Fruit fly (Drosophila melanogaster) whole organism, embryonic: ENCODE data around the gene SMC5.

Source experiments
- Aef1 ChIP-seq: fragments of 200-800 bp; sonication (Bioruptor generic); IDR thresholded peaks from 3 replicates; pipeline ENCODE4 v1.3.6; 2022; ENCODE audit warnings: missing biosample characterization, missing genetic modification characterization
- CG10209 ChIP-seq: fragments of 200-800 bp; sonication (Bioruptor generic); optimal IDR thresholded peaks from 3 replicates; lab custom pipeline; 2017; ENCODE audit warnings: missing biosample characterization, mild to moderate bottlenecking, missing genetic modification characterization, missing genetic modification reagents
- CG10543 ChIP-seq: fragments of 200-800 bp; sonication (Bioruptor generic); optimal IDR thresholded peaks from 3 replicates; lab custom pipeline; 2017; ENCODE audit warnings: missing biosample characterization, mild to moderate bottlenecking, missing genetic modification characterization, moderate library complexity
- CG15514 ChIP-seq: fragments of 200-800 bp; sonication (Bioruptor generic); optimal IDR thresholded peaks from 3 replicates; lab custom pipeline; 2017; ENCODE audit warnings: missing biosample characterization, missing genetic modification characterization, mild to moderate bottlenecking, moderate library complexity, missing genetic modification reagents
- CG17186 ChIP-seq: fragments of 200-800 bp; sonication (Bioruptor generic); optimal IDR thresholded peaks from 3 replicates; lab custom pipeline; 2017; ENCODE audit warnings: missing biosample characterization, missing genetic modification reagents, missing genetic modification characterization
- CG17385 ChIP-seq: fragments of 200-800 bp; sonication (Bioruptor generic); optimal IDR thresholded peaks from 3 replicates; lab custom pipeline; 2018; ENCODE audit warnings: missing biosample characterization, mild to moderate bottlenecking, missing genetic modification characterization
- CG1792 ChIP-seq: fragments of 200-800 bp; sonication (Bioruptor generic); optimal IDR thresholded peaks from 2 replicates; lab custom pipeline; 2016; ENCODE audit warnings: missing biosample characterization, missing genetic modification characterization
- CG2116 ChIP-seq: fragments of 200-800 bp; sonication (Bioruptor generic); optimal IDR thresholded peaks from 3 replicates; lab custom pipeline; 2018; ENCODE audit warnings: missing biosample characterization, mild to moderate bottlenecking, missing genetic modification characterization
- CG32767 ChIP-seq: fragments of 200-800 bp; sonication (Bioruptor generic); IDR thresholded peaks from 2 replicates; pipeline ENCODE4 v1.3.6; 2022; ENCODE audit warnings: missing biosample characterization, missing genetic modification characterization
- CG33213 ChIP-seq: fragments of 200-800 bp; sonication (Bioruptor generic); optimal IDR thresholded peaks from 3 replicates; lab custom pipeline; 2016; ENCODE audit warnings: missing biosample characterization, missing genetic modification characterization
- CG42726 ChIP-seq: fragments of 200-800 bp; sonication (Bioruptor generic); IDR thresholded peaks from 2 replicates; pipeline ENCODE4 v1.3.6; 2022; ENCODE audit warnings: missing biosample characterization, missing genetic modification characterization; ENCODE audit not compliant: partially characterized antibody
- CG4707 ChIP-seq: fragments of 200-800 bp; sonication (Bioruptor generic); optimal IDR thresholded peaks from 2 replicates; lab custom pipeline; 2018; ENCODE audit warnings: missing biosample characterization, mild to moderate bottlenecking, missing genetic modification characterization, moderate library complexity
- CG6254 ChIP-seq: fragments of 200-800 bp; sonication (Bioruptor generic); optimal IDR thresholded peaks from 3 replicates; lab custom pipeline; 2017; ENCODE audit warnings: mild to moderate bottlenecking, missing biosample characterization, missing genetic modification reagents, missing genetic modification characterization
- CG8089 ChIP-seq: fragments of 200-800 bp; sonication (Bioruptor generic); optimal IDR thresholded peaks from 3 replicates; lab custom pipeline; 2016; ENCODE audit warnings: missing biosample characterization, missing genetic modification characterization
- Dref ChIP-seq: fragments of 200-800 bp; sonication (Bioruptor generic); IDR thresholded peaks from 2 replicates; pipeline ENCODE4 v1.3.6; 2022; ENCODE audit warnings: missing biosample characterization, missing genetic modification characterization
- GATAe ChIP-seq: fragments of 200-800 bp; sonication (Bioruptor generic); conservative IDR thresholded peaks from 2 replicates; pipeline ENCODE4 v1.3.6; 2022; ENCODE audit warnings: missing biosample characterization, missing genetic modification characterization
- Hsf ChIP-seq: fragments of 200-800 bp; sonication (Bioruptor generic); optimal IDR thresholded peaks from 3 replicates; lab custom pipeline; 2016; ENCODE audit warnings: missing biosample characterization, missing genetic modification characterization
- Lhr ChIP-seq: fragments of 200-800 bp; sonication (Bioruptor generic); optimal IDR thresholded peaks from 3 replicates; lab custom pipeline; 2017; ENCODE audit warnings: mild to moderate bottlenecking, missing biosample characterization, missing genetic modification reagents, missing genetic modification characterization
- Nf-YB ChIP-seq: fragments of 200-800 bp; sonication (Bioruptor generic); optimal IDR thresholded peaks from 3 replicates; lab custom pipeline; 2019; ENCODE audit warnings: missing biosample characterization, mild to moderate bottlenecking, missing genetic modification characterization, moderate library complexity
- Sry-β ChIP-seq: fragments of 200-800 bp; sonication (Bioruptor generic); optimal IDR thresholded peaks from 2 replicates; lab custom pipeline; 2018; ENCODE audit warnings: missing biosample characterization, mild to moderate bottlenecking, missing genetic modification characterization, moderate library complexity
- ara ChIP-seq: fragments of 200-800 bp; sonication (Bioruptor generic); IDR thresholded peaks from 2 replicates; pipeline ENCODE4 v1.3.6; 2022; ENCODE audit warnings: missing biosample characterization, missing genetic modification characterization
- ash1 ChIP-seq: fragments of 200-800 bp; sonication (Bioruptor generic); optimal IDR thresholded peaks from 2 replicates; lab custom pipeline; 2018; ENCODE audit warnings: missing biosample characterization, mild to moderate bottlenecking, missing genetic modification characterization
- bbx ChIP-seq: fragments of 200-800 bp; sonication (Bioruptor generic); IDR thresholded peaks from 2 replicates; pipeline ENCODE4 v1.3.6; 2022; ENCODE audit warnings: missing biosample characterization, missing genetic modification characterization; ENCODE audit not compliant: partially characterized antibody
- bigmax ChIP-seq: fragments of 200-800 bp; sonication (Bioruptor generic); optimal IDR thresholded peaks from 2 replicates; lab custom pipeline; 2018; ENCODE audit warnings: missing biosample characterization, mild to moderate bottlenecking, missing genetic modification characterization
- chinmo ChIP-seq: fragments of 200-800 bp; sonication (Bioruptor generic); IDR thresholded peaks from 4 replicates; pipeline ENCODE4 v1.3.6; 2022; ENCODE audit warnings: missing biosample characterization, missing genetic modification characterization; ENCODE audit not compliant: partially characterized antibody
- chm ChIP-seq: fragments of 200-800 bp; sonication (Bioruptor generic); IDR thresholded peaks from 2 replicates; pipeline ENCODE4 v1.3.6; 2022; ENCODE audit warnings: missing biosample characterization, missing genetic modification characterization
- crc ChIP-seq: fragments of 200-800 bp; sonication (Bioruptor generic); optimal IDR thresholded peaks from 2 replicates; lab custom pipeline; 2016; ENCODE audit warnings: missing biosample characterization, missing genetic modification characterization
- dpn ChIP-seq, 2 experiments: fragments of 200-800 bp; sonication (Bioruptor generic); optimal IDR thresholded peaks; 3 replicates each; lab custom pipeline; 2016; ENCODE audit warnings: missing biosample characterization in 2 of 2, missing genetic modification characterization in 2 of 2
- fd102C ChIP-seq: fragments of 200-800 bp; sonication (Bioruptor generic); optimal IDR thresholded peaks from 2 replicates; lab custom pipeline; 2018; ENCODE audit warnings: missing biosample characterization, mild to moderate bottlenecking, missing genetic modification characterization, moderate library complexity
- fd3F ChIP-seq: fragments of 200-800 bp; sonication (Bioruptor generic); optimal IDR thresholded peaks from 2 replicates; lab custom pipeline; 2018; ENCODE audit warnings: missing biosample characterization, mild to moderate bottlenecking, missing genetic modification characterization, moderate library complexity
- gfzf ChIP-seq: fragments of 200-800 bp; sonication (Bioruptor generic); optimal IDR thresholded peaks from 2 replicates; lab custom pipeline; 2016; ENCODE audit warnings: missing biosample characterization, mild to moderate bottlenecking, missing genetic modification characterization, moderate library complexity
- hb ChIP-seq: fragments of 200-800 bp; sonication (Bioruptor generic); IDR thresholded peaks from 3 replicates; pipeline ENCODE4 v1.3.6; 2022; ENCODE audit warnings: missing biosample characterization, missing genetic modification characterization; ENCODE audit not compliant: partially characterized antibody
- kay ChIP-seq: fragments of 200-800 bp; sonication (Bioruptor generic); optimal IDR thresholded peaks from 2 replicates; lab custom pipeline; 2016; ENCODE audit warnings: missing biosample characterization, missing genetic modification characterization
- lola ChIP-seq, 3 experiments: fragments of >200 bp in 2 of 3; fragments of 200-800 bp in 1 of 3; sonication (Bioruptor generic) in 1 of 3; optimal IDR thresholded peaks; 2 replicates each; lab custom pipeline; 2017 to 2019; ENCODE audit warnings: missing biosample characterization in 3 of 3, missing genetic modification characterization in 3 of 3, mild to moderate bottlenecking in 1 of 3, moderate library complexity in 1 of 3
- nom ChIP-seq: fragments of 200-800 bp; sonication (Bioruptor generic); optimal IDR thresholded peaks from 2 replicates; lab custom pipeline; 2017; ENCODE audit warnings: missing biosample characterization, missing genetic modification characterization, mild to moderate bottlenecking, moderate library complexity, missing genetic modification reagents
- psq ChIP-seq: fragments of 200-800 bp; sonication (Bioruptor generic); optimal IDR thresholded peaks from 2 replicates; lab custom pipeline; 2017; ENCODE audit warnings: missing biosample characterization, missing genetic modification characterization
- pzg ChIP-seq: fragments of 200-800 bp; sonication (Bioruptor generic); optimal IDR thresholded peaks from 3 replicates; lab custom pipeline; 2018; ENCODE audit warnings: missing biosample characterization, mild to moderate bottlenecking, missing genetic modification characterization, moderate library complexity
- ranshi ChIP-seq: fragments of 200-800 bp; sonication (Bioruptor generic); IDR thresholded peaks from 2 replicates; pipeline ENCODE4 v1.3.6; 2022; ENCODE audit warnings: missing biosample characterization, missing genetic modification characterization
- repo ChIP-seq: fragments of 200-800 bp; sonication (Bioruptor generic); optimal IDR thresholded peaks from 2 replicates; lab custom pipeline; 2016; ENCODE audit warnings: missing biosample characterization, missing genetic modification characterization
- sc ChIP-seq, 3 experiments: fragments of >200 bp in 2 of 3; fragments of 200-800 bp in 1 of 3; sonication (Bioruptor generic) in 1 of 3; optimal IDR thresholded peaks; 2 replicates in 2 of 3; 3 replicates in 1 of 3; lab custom pipeline; 2017; ENCODE audit warnings: mild to moderate bottlenecking in 1 of 3, missing biosample characterization in 1 of 3, missing genetic modification characterization in 1 of 3, missing genetic modification reagents in 1 of 3
- scrt ChIP-seq: fragments of 200-800 bp; sonication (Bioruptor generic); optimal IDR thresholded peaks from 2 replicates; lab custom pipeline; 2018; ENCODE audit warnings: missing biosample characterization, mild to moderate bottlenecking, missing genetic modification characterization, moderate library complexity
- sr ChIP-seq: fragments of 200-800 bp; sonication (Bioruptor generic); IDR thresholded peaks from 3 replicates; pipeline ENCODE4 v1.3.6; 2022; ENCODE audit warnings: missing biosample characterization, missing genetic modification characterization
- tio ChIP-seq: fragments of 200-800 bp; sonication (Bioruptor generic); optimal IDR thresholded peaks from 2 replicates; lab custom pipeline; 2017; ENCODE audit warnings: missing biosample characterization, missing genetic modification characterization, inconsistent platforms
- ttk ChIP-seq: fragments of 200-800 bp; sonication (Bioruptor generic); IDR thresholded peaks from 2 replicates; pipeline ENCODE4 v2.1.2; 2022; ENCODE audit warnings: missing biosample characterization, missing genetic modification characterization

SMC5 gene

dm6 chr3L:21539245-21540196 is 29.5 kb upstream of the SMC5 start, which contains the start of the genes COX8 and VhaM9.7-b (continued):
- TF ChIP-seq CG6254 = peak; percentile 99
- TF ChIP-seq CG2116 (GFP tag; lab: Kevin White, UChicago) = peak; percentile 61
- peak; percentile 77 for TF ChIP-seq Hsf
- TF ChIP-seq CG4707 (GFP tag; lab: Kevin White, UChicago) = no peak
- TF ChIP-seq CG33213 (GFP tag; lab: Kevin White, UChicago) = peak; percentile 38
- peak; percentile 73 for TF ChIP-seq ranshi (GFP tag; lab: Robert Waterston, UW)
- TF ChIP-seq, all 482 proteins: peak for 222

- no peak for TF ChIP-seq Sry-β (GFP tag; lab: Kevin White, UChicago)
- no peak for TF ChIP-seq kay (GFP tag; lab: Kevin White, UChicago)
- TF ChIP-seq CG10209 (GFP tag; lab: Kevin White, UChicago) = no peak
- no peak for TF ChIP-seq sc (optimal IDR thresholded peaks at IDR 0.05; lab: Kevin White, UChicago)
- no peak for TF ChIP-seq sc (GFP tag; optimal IDR thresholded peaks at IDR 0.05; lab: Kevin White, UChicago)
- no peak for TF ChIP-seq gfzf (GFP tag; lab: Kevin White, UChicago)
- no peak for TF ChIP-seq chm (GFP tag; lab: Robert Waterston, UW)
Measured at dm6 chr3L:21542059-21542458, 26.9 kb upstream of the SMC5 start, which contains the start of gene CG33290. Gene CG33290, plus strand, starts transcription at chr3L:21542359.

- TF ChIP-seq CG17186 (GFP tag; lab: Kevin White, UChicago) (peak; percentile 35), CG15514 (GFP tag; lab: Kevin White, UChicago) (no peak), fd102C (no peak), GATAe (GFP tag; lab: Robert Waterston, UW) (no peak), dpn (GFP tag; optimal IDR thresholded peaks at IDR 0.05; lab: Kevin White, UChicago) (no peak), CG10543 (no peak), CG17385 (GFP tag; lab: Kevin White, UChicago) (no peak), pzg (GFP tag; lab: Kevin White, UChicago) (peak; percentile 83), crc (GFP tag; lab: Kevin White, UChicago) (no peak), ara (no peak), CG32767 (GFP tag; lab: Robert Waterston, UW) (no peak), ttk (GFP tag; lab: Robert Waterston, UW) (no peak), tio (GFP tag; lab: Kevin White, UChicago) (no peak), Dref (GFP tag; lab: Robert Waterston, UW) (peak; percentile 86), CG1792 (GFP tag; lab: Kevin White, UChicago) (no peak), repo (no peak), Nf-YB (GFP tag; lab: Kevin White, UChicago) (no peak), fd3F (no peak), ash1 (GFP tag; lab: Kevin White, UChicago) (no peak), lola (GFP tag; optimal IDR thresholded peaks at IDR 0.05; lab: Kevin White, UChicago) (no peak), bbx (GFP tag; lab: Robert Waterston, UW) (peak; percentile 83), nom (GFP tag; lab: Kevin White, UChicago) (no peak), scrt (no peak), Aef1 (GFP tag; lab: Robert Waterston, UW) (no peak), sr (GFP tag; lab: Robert Waterston, UW) (no peak), CG42726 (peak; percentile 34; the same call in 1 of the 2 replicates), CG8089 (GFP tag; lab: Kevin White, UChicago) (no peak), psq (no peak), bigmax (no peak), Lhr (GFP tag; lab: Kevin White, UChicago) (no peak), chinmo (GFP tag; lab: Robert Waterston, UW) (peak; percentile 80; the same call in 1 of the 4 replicates), hb (GFP tag; lab: Robert Waterston, UW) (0 out of 3 replicates have a peak, but pooled peaks have one; percentile 39)
Measured at dm6 chr3L:21554752-21555151, 14.2 kb upstream of the SMC5 start, which contains the start of gene Wnk. Gene Wnk, minus strand, starts transcription at chr3L:21554928.
